Worm (Caenorhabditis elegans): ENCODE results near the gene F20D6.9.

DNA sequence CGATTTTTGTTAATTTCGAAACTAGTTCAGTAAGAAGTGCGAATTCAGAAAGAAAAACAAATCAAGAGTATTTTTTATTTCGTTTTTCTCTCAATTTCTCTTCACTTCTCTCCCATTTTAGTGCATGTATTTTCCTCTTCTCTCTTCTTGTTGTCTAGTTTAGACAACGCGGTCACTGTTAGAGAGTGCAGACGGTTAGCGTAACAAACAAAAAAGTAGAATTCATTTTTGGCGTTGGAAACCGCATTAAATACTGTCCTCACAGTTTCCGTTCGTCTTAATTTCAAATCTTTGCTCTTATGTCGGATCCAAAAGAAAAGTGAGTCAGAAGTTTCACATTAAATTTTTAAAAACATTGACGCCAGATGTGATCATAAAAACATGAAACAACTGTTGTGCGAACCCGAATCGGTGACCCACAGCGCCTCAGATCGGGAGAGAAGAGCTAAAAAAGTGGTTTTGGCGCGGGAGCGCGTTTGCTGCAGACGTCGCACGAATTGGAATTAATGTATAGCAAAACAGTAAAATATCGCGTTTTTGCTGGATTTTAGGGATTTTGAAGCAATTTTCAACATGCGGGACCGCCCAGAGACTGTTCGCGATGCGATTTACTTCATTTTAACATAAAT lies 1.8 kb upstream of the F20D6.9 start, which contains the start of gene srp-7:
- TF ChIP-seq efl-1 (optimal IDR thresholded peaks at IDR 0.05) (no peak), efl-1 (GFP tag; optimal IDR thresholded peaks at IDR 0.05 in 1 of 2) (no peak), lin-13 (GFP tag; optimal IDR thresholded peaks at IDR 0.05) (no peak), lsy-2 (tag; optimal IDR thresholded peaks at IDR 0.05) (no peak), lin-39 (tag; optimal IDR thresholded peaks at IDR 0.05) (no peak), ztf-11 (tag; optimal IDR thresholded peaks at IDR 0.05) (no peak), tlp-1 (tag; optimal IDR thresholded peaks at IDR 0.05) (no peak), ces-1 (GFP tag; optimal IDR thresholded peaks at IDR 0.05) (no peak), nhr-237 (tag; optimal IDR thresholded peaks at IDR 0.05) (no peak), egl-27 (tag; optimal IDR thresholded peaks at IDR 0.05) (no peak), snpc-4 (tag; optimal IDR thresholded peaks at IDR 0.05) (no peak)
